Worm (Caenorhabditis elegans) whole organism, midembryonic: ENCODE results near the gene ZC239.15.

Experiments used
- T22C8.4 ChIP-seq: fragments of 200-800 bp; sonication (Bioruptor generic); IDR thresholded peaks from 2 replicates; pipeline ENCODE4 v1.3.6; 2022; ENCODE audit warnings: missing genetic modification characterization, missing compliant biosample characterization
- cog-1 ChIP-seq: sonication (generic microtip); optimal IDR thresholded peaks from 2 replicates; lab custom pipeline; 2016; ENCODE audit warnings: missing genetic modification characterization, missing compliant biosample characterization
- flt-1 ChIP-seq: fragments of 200-800 bp; sonication (Bioruptor generic); IDR thresholded peaks from 2 replicates; pipeline ENCODE4 v1.3.6; 2022; ENCODE audit warnings: missing genetic modification characterization, missing compliant biosample characterization
- med-1 ChIP-seq: sonication (generic microtip); optimal IDR thresholded peaks from 2 replicates; lab custom pipeline; 2017; ENCODE audit warnings: missing genetic modification characterization, mild to moderate bottlenecking, missing compliant biosample characterization, antibody characterized with exemption, missing genetic modification reagents; ENCODE audit not compliant: insufficient read depth
- tab-1 ChIP-seq: fragments of 200-800 bp; sonication (Bioruptor generic); IDR thresholded peaks from 2 replicates; pipeline ENCODE4 v1.3.6; 2022; ENCODE audit warnings: missing genetic modification characterization, missing compliant biosample characterization

DNA sequence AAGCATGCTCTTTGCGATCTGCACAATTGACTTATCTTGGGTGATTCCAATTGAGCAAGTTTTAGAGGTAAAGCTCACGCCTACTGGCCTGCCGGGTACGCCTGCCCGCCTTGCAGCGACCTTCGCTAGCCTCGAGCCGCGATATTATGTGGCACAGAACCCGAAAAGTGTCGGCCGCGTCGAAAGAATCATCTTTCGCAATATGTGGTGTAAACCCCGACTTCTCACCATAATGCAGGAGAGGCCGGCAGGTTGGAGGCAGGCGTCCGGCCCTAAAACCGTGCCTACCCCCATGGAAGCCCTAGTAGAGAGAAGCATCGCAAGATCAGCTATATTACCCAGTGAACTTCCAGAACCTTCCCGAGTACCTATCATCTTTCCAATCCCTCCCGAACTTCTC lies 38.7 kb downstream of the ZC239.15 start:
- no peak for TF ChIP-seq flt-1 (GFP tag; lab: Robert Waterston, UW)
- no peak for TF ChIP-seq med-1 (GFP tag; lab: Kevin White, UChicago)
- no peak for TF ChIP-seq tab-1 (GFP tag; lab: Robert Waterston, UW)
- TF ChIP-seq T22C8.4 (GFP tag; lab: Robert Waterston, UW), result no peak
- no peak for TF ChIP-seq cog-1
